Worm (Caenorhabditis elegans) whole organism, L3 larva: ENCODE measurements around the gene rip-1.

Experiments
- nhr-11 ChIP-seq: fragments of 150-350 bp; optimal IDR thresholded peaks from 2 replicates; lab custom pipeline; 2014; ENCODE audit warnings: missing biosample characterization, missing genetic modification characterization
- unc-62 ChIP-seq: fragments of 150-350 bp; sonication (generic microtip); optimal IDR thresholded peaks from 4 replicates; lab custom pipeline; 2014; ENCODE audit warnings: missing biosample characterization, missing genetic modification reagents, missing genetic modification characterization

DNA sequence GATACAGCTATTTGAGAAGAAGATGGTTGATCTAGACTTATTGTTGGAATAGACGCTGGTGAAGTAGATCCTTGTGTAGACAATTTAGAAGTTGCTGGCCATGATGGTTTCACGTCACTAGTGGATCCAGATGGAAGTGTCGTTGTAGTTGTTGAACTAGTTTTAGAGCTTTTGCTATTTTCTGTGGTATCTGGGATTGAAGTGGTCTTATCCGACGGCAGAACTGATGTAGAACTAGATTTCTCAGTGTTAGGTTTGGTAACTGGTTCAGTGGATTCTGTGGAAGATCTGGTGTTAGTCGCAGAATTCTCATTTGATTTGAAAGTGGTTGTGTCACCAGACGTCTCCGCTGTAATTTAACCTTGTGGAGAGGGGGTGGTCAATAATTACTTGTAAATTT is 26.9 kb downstream of the rip-1 start:
- TF ChIP-seq nhr-11 (no peak), unc-62 (GFP tag; lab: Kevin White, UChicago) (no peak)
